5 worm cellular contexts compared by ENCODE assay signal in the genomic region with DNA sequence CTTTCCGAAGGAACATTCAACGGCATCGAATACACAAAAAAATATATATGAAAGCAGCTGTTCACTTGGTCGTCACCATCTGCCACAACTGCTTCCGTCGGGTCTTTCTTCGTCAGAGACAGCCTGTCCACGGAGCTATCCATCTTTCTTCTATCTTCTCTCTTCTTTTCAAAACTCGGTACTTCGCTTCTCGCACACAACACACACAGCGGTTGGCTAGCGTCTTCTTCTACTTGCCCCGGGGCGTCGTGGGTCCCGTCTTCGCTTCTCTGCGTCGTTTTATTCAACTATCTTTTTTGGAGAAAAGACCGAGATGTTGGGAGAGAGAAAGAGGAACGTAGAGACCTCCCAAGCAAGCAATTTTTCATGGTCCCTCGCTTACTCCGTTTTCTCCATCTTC.
TF ChIP-seq lines count a peak whose summit lies in the region.

No protein-coding gene starts in this region.

TF ChIP-seq in whole organism, L1 larva, 84 proteins besides CTCF, POLR2A, EP300 and RAD21 (continues in another document):
- TF ChIP-seq aly-2 (tag; optimal IDR thresholded peaks at IDR 0.05; lab: Kevin White, UChicago), result no peak
- TF ChIP-seq pqm-1 (tag; optimal IDR thresholded peaks at IDR 0.05; lab: Kevin White, UChicago), result no peak
- TF ChIP-seq C16A3.4 (tag; optimal IDR thresholded peaks at IDR 0.05; lab: Kevin White, UChicago), result peak; percentile 13
- TF ChIP-seq unc-130 (tag; optimal IDR thresholded peaks at IDR 0.05; lab: Kevin White, UChicago), result peak; percentile 45
- peak; percentile 18 for TF ChIP-seq lin-13 (GFP tag; optimal IDR thresholded peaks at IDR 0.05; lab: Kevin White, UChicago)
- no peak for TF ChIP-seq nhr-85 (tag; lab: Kevin White, UChicago)
- peak; percentile 96 for TF ChIP-seq lin-14 (GFP tag; optimal IDR thresholded peaks at IDR 0.05; lab: Kevin White, UChicago)
- TF ChIP-seq nhr-19 (GFP tag; conservative IDR thresholded peaks at IDR 0.05; lab: Robert Waterston, UW), result peak; percentile 55
- TF ChIP-seq nhr-77 (tag; optimal IDR thresholded peaks at IDR 0.05; lab: Kevin White, UChicago), result no peak
- TF ChIP-seq ztf-11 (tag; optimal IDR thresholded peaks at IDR 0.05; lab: Kevin White, UChicago), result no peak
- TF ChIP-seq tlp-1 (tag; optimal IDR thresholded peaks at IDR 0.05; lab: Kevin White, UChicago), result no peak
- peak; percentile 45; the same call in 1 of the 2 replicates for TF ChIP-seq mab-9 (GFP tag; IDR thresholded peaks at IDR 0.05; lab: Robert Waterston, UW)
- TF ChIP-seq dsc-1 (tag; optimal IDR thresholded peaks at IDR 0.05; lab: Kevin White, UChicago), result peak; percentile 58
- no peak for TF ChIP-seq Y116A8C.19 (tag; optimal IDR thresholded peaks at IDR 0.05; lab: Kevin White, UChicago; ENCODE audit: borderline replicate concordance)
- peak; percentile 71 for TF ChIP-seq snu-23 (GFP tag; optimal IDR thresholded peaks at IDR 0.05; lab: Kevin White, UChicago)
- no peak for TF ChIP-seq blmp-1 (tag; optimal IDR thresholded peaks at IDR 0.05; lab: Kevin White, UChicago)
- no peak for TF ChIP-seq sox-4 (tag; optimal IDR thresholded peaks at IDR 0.05; lab: Kevin White, UChicago)
- TF ChIP-seq ztf-4 (tag; optimal IDR thresholded peaks at IDR 0.05; lab: Kevin White, UChicago), result peak; percentile 13

TF ChIP-seq in whole organism, L3 larva, 47 proteins besides CTCF, POLR2A, EP300 and RAD21 (continues in another document):
- TF ChIP-seq daf-12 (tag; optimal IDR thresholded peaks at IDR 0.05; lab: Kevin White, UChicago), result no peak
- TF ChIP-seq unc-62 (GFP tag; optimal IDR thresholded peaks at IDR 0.05; lab: Kevin White, UChicago), result peak; percentile 68
- no peak for TF ChIP-seq nhr-25 (tag; optimal IDR thresholded peaks at IDR 0.05; lab: Kevin White, UChicago)
- no peak for TF ChIP-seq fkh-2 (tag; optimal IDR thresholded peaks at IDR 0.05; lab: Kevin White, UChicago)
- peak; percentile 88 for TF ChIP-seq nfya-1 (tag; optimal IDR thresholded peaks at IDR 0.05; lab: Kevin White, UChicago; ENCODE audit: insufficient read depth)
- no peak for TF ChIP-seq skn-1 (tag; optimal IDR thresholded peaks at IDR 0.05; lab: Kevin White, UChicago)
- no peak for TF ChIP-seq mml-1 (tag; optimal IDR thresholded peaks at IDR 0.05; lab: Kevin White, UChicago)
- no peak for TF ChIP-seq nhr-76 (tag; optimal IDR thresholded peaks at IDR 0.05; lab: Kevin White, UChicago)
- peak; percentile 7 for TF ChIP-seq lin-15B (tag; optimal IDR thresholded peaks at IDR 0.05; lab: Kevin White, UChicago)
- no peak for TF ChIP-seq nhr-43 (tag; optimal IDR thresholded peaks at IDR 0.05; lab: Kevin White, UChicago; ENCODE audit: poor library complexity, severe bottlenecking)
- no peak for TF ChIP-seq ama-1 (optimal IDR thresholded peaks at IDR 0.05; lab: Kevin White, UChicago)
- TF ChIP-seq hmg-11 (tag; optimal IDR thresholded peaks at IDR 0.05; lab: Kevin White, UChicago), result peak; percentile 86
- peak; percentile 55 for TF ChIP-seq tbx-2 (tag; optimal IDR thresholded peaks at IDR 0.05; lab: Kevin White, UChicago)
- TF ChIP-seq ZK546.5 (tag; optimal IDR thresholded peaks at IDR 0.05; lab: Kevin White, UChicago), result no peak
- no peak for TF ChIP-seq ceh-9 (tag; optimal IDR thresholded peaks at IDR 0.05; lab: Kevin White, UChicago)
- TF ChIP-seq ceh-82 (tag; optimal IDR thresholded peaks at IDR 0.05; lab: Kevin White, UChicago), result no peak
- no peak for TF ChIP-seq jun-1 (tag; optimal IDR thresholded peaks at IDR 0.05; lab: Kevin White, UChicago)
- TF ChIP-seq ceh-16 (tag; optimal IDR thresholded peaks at IDR 0.05; lab: Kevin White, UChicago), result no peak

TF ChIP-seq in whole organism, early embryonic, 17 proteins besides CTCF, POLR2A, EP300 and RAD21:
- TF ChIP-seq F13C5.2 (tag; optimal IDR thresholded peaks at IDR 0.05; lab: Kevin White, UChicago) (peak; percentile 33), tbx-11 (GFP tag; IDR thresholded peaks at IDR 0.05; lab: Robert Waterston, UW) (no peak), hmg-4 (GFP tag; optimal IDR thresholded peaks at IDR 0.05; lab: Kevin White, UChicago) (peak; percentile 63)

TF ChIP-seq in whole organism, midembryonic, 9 proteins besides CTCF, POLR2A, EP300 and RAD21:
- TF ChIP-seq T22C8.4 (GFP tag; IDR thresholded peaks at IDR 0.05; lab: Robert Waterston, UW), result no peak
- TF ChIP-seq flt-1 (GFP tag; IDR thresholded peaks at IDR 0.05; lab: Robert Waterston, UW), result peak; percentile 31; the same call in 1 of the 2 replicates
- TF ChIP-seq tab-1 (GFP tag; IDR thresholded peaks at IDR 0.05; lab: Robert Waterston, UW), result 0 out of 2 replicates have a peak, but pooled peaks have one; percentile 32

TF ChIP-seq in whole organism, young adult, 124 proteins besides CTCF, POLR2A, EP300 and RAD21:
- TF ChIP-seq madf-3 (GFP tag; IDR thresholded peaks at IDR 0.05; lab: Robert Waterston, UW), result no peak
- TF ChIP-seq mxl-1 (tag; optimal IDR thresholded peaks at IDR 0.05; lab: Kevin White, UChicago), result no peak
- peak; percentile 27; the same call in 1 of the 2 replicates for TF ChIP-seq hmg-1.2 (GFP tag; IDR thresholded peaks at IDR 0.05; lab: Robert Waterston, UW)
- TF ChIP-seq ekl-4 (GFP tag; IDR thresholded peaks at IDR 0.05; lab: Robert Waterston, UW), result no peak
- TF ChIP-seq bed-1 (GFP tag; IDR thresholded peaks at IDR 0.05; lab: Robert Waterston, UW), result no peak
- no peak for TF ChIP-seq lin-26 (GFP tag; IDR thresholded peaks at IDR 0.05; lab: Robert Waterston, UW)
- no peak for TF ChIP-seq attf-6 (GFP tag; IDR thresholded peaks at IDR 0.05; lab: Robert Waterston, UW)
- no peak for TF ChIP-seq C17E4.6 (GFP tag; IDR thresholded peaks at IDR 0.05; lab: Robert Waterston, UW)
- TF ChIP-seq madf-8 (GFP tag; conservative IDR thresholded peaks at IDR 0.05; lab: Robert Waterston, UW), result no peak
- no peak for TF ChIP-seq nhr-90 (tag; optimal IDR thresholded peaks at IDR 0.05; lab: Kevin White, UChicago)
- TF ChIP-seq lir-1 (GFP tag; conservative IDR thresholded peaks at IDR 0.05; lab: Robert Waterston, UW), result no peak
- TF ChIP-seq F23B12.7 (tag; optimal IDR thresholded peaks at IDR 0.05; lab: Kevin White, UChicago; ENCODE audit: insufficient read depth), result no peak
- no peak for TF ChIP-seq ceh-27 (GFP tag; optimal IDR thresholded peaks at IDR 0.05; lab: Kevin White, UChicago)
- no peak for TF ChIP-seq ceh-100 (GFP tag; IDR thresholded peaks at IDR 0.05; lab: Robert Waterston, UW)
- TF ChIP-seq ceh-58 (GFP tag; IDR thresholded peaks at IDR 0.05; lab: Robert Waterston, UW), result no peak
- TF ChIP-seq F52B5.7 (tag; optimal IDR thresholded peaks at IDR 0.05; lab: Kevin White, UChicago), result peak; percentile 19
- no peak for TF ChIP-seq ztf-3 (GFP tag; optimal IDR thresholded peaks at IDR 0.05; lab: Kevin White, UChicago)
- TF ChIP-seq Y56A3A.18 (GFP tag; IDR thresholded peaks at IDR 0.05; lab: Robert Waterston, UW), result no peak
- peak; percentile 45; the same call in 1 of the 2 replicates for TF ChIP-seq zfh-2 (GFP tag; conservative IDR thresholded peaks at IDR 0.05; lab: Robert Waterston, UW)
- no peak for TF ChIP-seq cebp-2 (GFP tag; IDR thresholded peaks at IDR 0.05; lab: Robert Waterston, UW)
- no peak for TF ChIP-seq lin-35 (GFP tag; optimal IDR thresholded peaks at IDR 0.05; lab: Kevin White, UChicago)
- no peak for TF ChIP-seq athp-1 (tag; optimal IDR thresholded peaks at IDR 0.05; lab: Kevin White, UChicago)
- TF ChIP-seq tlf-1 (GFP tag; optimal IDR thresholded peaks at IDR 0.05; lab: Kevin White, UChicago), result no peak
- TF ChIP-seq B0261.1 (tag; optimal IDR thresholded peaks at IDR 0.05; lab: Kevin White, UChicago), result no peak
- TF ChIP-seq rcor-1 (GFP tag; IDR thresholded peaks at IDR 0.05; lab: Robert Waterston, UW), result peak; percentile 20; the same call in 1 of the 2 replicates
- no peak for TF ChIP-seq tbp1 (GFP tag; optimal IDR thresholded peaks at IDR 0.05; lab: Kevin White, UChicago)
- TF ChIP-seq chd-7 (tag; optimal IDR thresholded peaks at IDR 0.05; lab: Kevin White, UChicago), result no peak
- TF ChIP-seq Y53G8AR.9 (GFP tag; conservative IDR thresholded peaks at IDR 0.05; lab: Robert Waterston, UW), result no peak
- TF ChIP-seq gei-17 (GFP tag; optimal IDR thresholded peaks at IDR 0.05; lab: Kevin White, UChicago), result no peak
- TF ChIP-seq dpl-1 (GFP tag; optimal IDR thresholded peaks at IDR 0.05; lab: Kevin White, UChicago), result no peak
- TF ChIP-seq Y79H2A.3 (GFP tag; conservative IDR thresholded peaks at IDR 0.05; lab: Robert Waterston, UW), result no peak
- peak; percentile 82 for TF ChIP-seq K12H6.12 (tag; optimal IDR thresholded peaks at IDR 0.05; lab: Kevin White, UChicago)
- TF ChIP-seq him-1 (tag; optimal IDR thresholded peaks at IDR 0.05; lab: Kevin White, UChicago), result no peak
- TF ChIP-seq aptf-3 (GFP tag; IDR thresholded peaks at IDR 0.05; lab: Robert Waterston, UW), result no peak
- TF ChIP-seq ccch-3 (GFP tag; optimal IDR thresholded peaks at IDR 0.05; lab: Kevin White, UChicago), result no peak
- no peak for TF ChIP-seq F55B11.4 (tag; optimal IDR thresholded peaks at IDR 0.05; lab: Kevin White, UChicago; ENCODE audit: borderline replicate concordance, insufficient read depth)
- no peak for TF ChIP-seq C06A6.2 (GFP tag; conservative IDR thresholded peaks at IDR 0.05; lab: Robert Waterston, UW)
- TF ChIP-seq ceh-79 (tag; optimal IDR thresholded peaks at IDR 0.05; lab: Kevin White, UChicago), result no peak
- TF ChIP-seq attf-5 (GFP tag; optimal IDR thresholded peaks at IDR 0.05; lab: Kevin White, UChicago), result peak; percentile 12
- no peak for TF ChIP-seq somi-1 (GFP tag; optimal IDR thresholded peaks at IDR 0.05; lab: Kevin White, UChicago)
- TF ChIP-seq cebp-1 (GFP tag; IDR thresholded peaks at IDR 0.05; lab: Robert Waterston, UW), result no peak
- TF ChIP-seq cebp-1 (tag; optimal IDR thresholded peaks at IDR 0.05; lab: Kevin White, UChicago), result peak; percentile 47
- TF ChIP-seq atf-7 (tag; optimal IDR thresholded peaks at IDR 0.05; lab: Kevin White, UChicago), result no peak
- no peak for TF ChIP-seq lsy-27 (tag; optimal IDR thresholded peaks at IDR 0.05; lab: Kevin White, UChicago; ENCODE audit: borderline replicate concordance, insufficient read depth)
- no peak for TF ChIP-seq lsl-1 (GFP tag; optimal IDR thresholded peaks at IDR 0.05; lab: Kevin White, UChicago)
- 0 out of 2 replicates have a peak, but pooled peaks have one; percentile 37 for TF ChIP-seq nfyb-1 (GFP tag; IDR thresholded peaks at IDR 0.05; lab: Robert Waterston, UW)
- TF ChIP-seq ets-4 (GFP tag; optimal IDR thresholded peaks at IDR 0.05; lab: Kevin White, UChicago), result no peak
- TF ChIP-seq rec-8 (tag; optimal IDR thresholded peaks at IDR 0.05; lab: Kevin White, UChicago), result no peak
